Fruit fly (Drosophila melanogaster): ENCODE measurements around the gene CG10038.

DNA sequence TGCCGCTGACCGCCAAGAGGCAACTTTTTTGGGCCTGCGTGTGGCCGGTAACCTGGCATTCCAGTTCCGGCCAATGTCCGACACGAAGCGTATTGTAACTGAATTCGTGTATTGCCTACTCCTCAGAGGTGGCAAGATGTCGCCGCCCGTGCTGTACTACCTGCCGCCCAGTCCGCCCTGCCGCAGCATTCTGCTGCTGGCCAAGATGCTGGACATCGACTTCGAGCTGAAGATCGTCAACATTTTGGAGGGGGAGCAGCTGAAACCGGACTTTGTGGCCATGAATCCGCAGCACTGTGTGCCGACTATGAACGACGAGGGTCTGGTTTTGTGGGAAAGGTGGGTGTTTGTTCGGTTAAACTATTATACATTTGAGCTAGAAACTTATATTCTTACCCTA, 33.8 kb upstream of the CG10038 start:
- TF ChIP-seq CG10348 (GFP tag; IDR thresholded peaks at IDR 0.05): no peak
- no peak for TF ChIP-seq CG13204 (GFP tag; optimal IDR thresholded peaks at IDR 0.05)
- no peak for TF ChIP-seq CG8301 (tag; optimal IDR thresholded peaks at IDR 0.05)
- TF ChIP-seq Pif1B (GFP tag; optimal IDR thresholded peaks at IDR 0.05): no peak
- no peak for TF ChIP-seq CG32121 (GFP tag; IDR thresholded peaks at IDR 0.05)
- no peak for TF ChIP-seq CG14655 (GFP tag; optimal IDR thresholded peaks at IDR 0.05)
- no peak for TF ChIP-seq gl (tag; optimal IDR thresholded peaks at IDR 0.05)
- no peak for TF ChIP-seq CG12605 (GFP tag; IDR thresholded peaks at IDR 0.05)
- no peak for TF ChIP-seq rn (GFP tag; IDR thresholded peaks at IDR 0.05)
- peak; percentile 84 for TF ChIP-seq CG4496 (GFP tag; IDR thresholded peaks at IDR 0.05)
- TF ChIP-seq Pif1A (GFP tag; optimal IDR thresholded peaks at IDR 0.05): no peak
- no peak for TF ChIP-seq Snoo (tag; optimal IDR thresholded peaks at IDR 0.05)
- no peak for TF ChIP-seq D1 (tag; optimal IDR thresholded peaks at IDR 0.05)
- TF ChIP-seq Ets98B (GFP tag; IDR thresholded peaks at IDR 0.05): peak; percentile 12; the same call in 1 of the 2 replicates
